Worm (Caenorhabditis elegans): ENCODE data around the gene C23G10.2.

- TF ChIP-seq ceh-19 (GFP tag; optimal IDR thresholded peaks at IDR 0.05) (no peak), ama-1 (optimal IDR thresholded peaks at IDR 0.05) (no peak), mec-3 (tag; optimal IDR thresholded peaks at IDR 0.05; ENCODE audit: borderline replicate concordance) (no peak), pqm-1 (tag; optimal IDR thresholded peaks at IDR 0.05) (no peak), hlh-30 (tag; optimal IDR thresholded peaks at IDR 0.05; ENCODE audit: insufficient read depth) (no peak), K09A11.1 (tag; optimal IDR thresholded peaks at IDR 0.05; ENCODE audit: insufficient read depth) (no peak), ceh-34 (tag; optimal IDR thresholded peaks at IDR 0.05) (no peak), ceh-18 (tag; optimal IDR thresholded peaks at IDR 0.05) (no peak), ets-4 (tag; optimal IDR thresholded peaks at IDR 0.05) (no peak), ceh-6 (GFP tag; optimal IDR thresholded peaks at IDR 0.05) (no peak), ceh-30 (tag; optimal IDR thresholded peaks at IDR 0.05) (no peak)
These were observed 1.1 kb downstream of the C23G10.2 start, which contains the start of gene C23G10.1 for ce11 chrIII:6208984-6209383.

Data from whole organism, late embryonic.